Fruit fly (Drosophila melanogaster) whole organism, embryonic: ENCODE measurements around the gene Etl1.

Experiments used
- Abd-B ChIP-seq: fragments of 200-800 bp; sonication (Bioruptor generic); optimal IDR thresholded peaks from 2 replicates; lab custom pipeline; 2018; ENCODE audit warnings: missing biosample characterization, mild to moderate bottlenecking, missing genetic modification characterization, moderate library complexity
- Blimp-1 ChIP-seq: fragments of 200-800 bp; sonication (Bioruptor generic); optimal IDR thresholded peaks from 3 replicates; lab custom pipeline; 2018; ENCODE audit warnings: missing biosample characterization, missing genetic modification characterization, mild to moderate bottlenecking, moderate library complexity, missing genetic modification reagents
- CG14667 ChIP-seq: fragments of 200-800 bp; sonication (Bioruptor generic); IDR thresholded peaks from 2 replicates; pipeline ENCODE4 v1.3.6; 2022; ENCODE audit warnings: missing biosample characterization, missing genetic modification characterization
- CG15601 ChIP-seq: fragments of 200-800 bp; sonication (Bioruptor generic); optimal IDR thresholded peaks from 3 replicates; lab custom pipeline; 2019; ENCODE audit warnings: missing biosample characterization, mild to moderate bottlenecking, missing genetic modification characterization, moderate library complexity
- CG15696 ChIP-seq: fragments of 200-800 bp; sonication (Bioruptor generic); optimal IDR thresholded peaks from 2 replicates; lab custom pipeline; 2019; ENCODE audit warnings: missing biosample characterization, mild to moderate bottlenecking, missing genetic modification characterization, moderate library complexity
- CG1647 ChIP-seq: fragments of 200-800 bp; sonication (Bioruptor generic); optimal IDR thresholded peaks from 3 replicates; lab custom pipeline; 2016; ENCODE audit warnings: missing biosample characterization, missing genetic modification characterization
- CG17612 ChIP-seq: fragments of 200-800 bp; sonication (Bioruptor generic); IDR thresholded peaks from 2 replicates; pipeline ENCODE4 v1.3.6; 2022; ENCODE audit warnings: missing biosample characterization, missing genetic modification characterization
- CG18764 ChIP-seq: fragments of 200-800 bp; sonication (Bioruptor generic); optimal IDR thresholded peaks from 3 replicates; lab custom pipeline; 2016; ENCODE audit warnings: missing biosample characterization, missing genetic modification characterization
- CG2678 ChIP-seq: fragments of 200-800 bp; sonication (Bioruptor generic); optimal IDR thresholded peaks from 3 replicates; lab custom pipeline; 2019; ENCODE audit warnings: missing biosample characterization, mild to moderate bottlenecking, missing genetic modification characterization, moderate library complexity
- CG2712 ChIP-seq: fragments of 200-800 bp; optimal IDR thresholded peaks from 3 replicates; lab custom pipeline; 2019; ENCODE audit warnings: missing biosample characterization, mild to moderate bottlenecking, missing genetic modification characterization, moderate library complexity
- CG2889 ChIP-seq: fragments of 200-800 bp; sonication (Bioruptor generic); IDR thresholded peaks from 3 replicates; pipeline ENCODE4 v1.3.6; 2022; ENCODE audit warnings: missing biosample characterization, missing genetic modification characterization
- CG33213 ChIP-seq: fragments of 200-800 bp; sonication (Bioruptor generic); optimal IDR thresholded peaks from 3 replicates; lab custom pipeline; 2016; ENCODE audit warnings: missing biosample characterization, missing genetic modification characterization
- CG3726 ChIP-seq: fragments of 200-800 bp; sonication (Bioruptor generic); IDR thresholded peaks from 3 replicates; pipeline ENCODE4, ENCODE4 v1.3.6; 2022; ENCODE audit warnings: missing biosample characterization, missing genetic modification characterization
- CG4282 ChIP-seq: fragments of 200-800 bp; sonication (Bioruptor generic); optimal IDR thresholded peaks from 2 replicates; lab custom pipeline; 2016; ENCODE audit warnings: missing biosample characterization, missing genetic modification characterization
- CG8478 ChIP-seq: fragments of >200 bp; optimal IDR thresholded peaks from 2 replicates; lab custom pipeline; 2018
- CG8944 ChIP-seq: fragments of 200-800 bp; sonication (Bioruptor generic); optimal IDR thresholded peaks from 3 replicates; lab custom pipeline; 2016; ENCODE audit warnings: missing biosample characterization, missing genetic modification characterization
- CG9932 ChIP-seq: fragments of 200-800 bp; sonication (Bioruptor generic); IDR thresholded peaks from 2 replicates; pipeline ENCODE4 v1.3.6; 2022; ENCODE audit warnings: missing biosample characterization, missing genetic modification characterization
- CkIIα-i1 ChIP-seq: fragments of 200-800 bp; sonication (Bioruptor generic); IDR thresholded peaks from 2 replicates; pipeline ENCODE4 v1.3.6; 2022; ENCODE audit warnings: missing biosample characterization, missing genetic modification characterization
- Hmx ChIP-seq: fragments of 200-800 bp; sonication (Bioruptor generic); optimal IDR thresholded peaks from 2 replicates; lab custom pipeline; 2016; ENCODE audit warnings: missing biosample characterization, missing genetic modification characterization
- Mrtf ChIP-seq: fragments of 200-800 bp; sonication (Bioruptor generic); IDR thresholded peaks from 3 replicates; pipeline ENCODE4 v1.3.6; 2022; ENCODE audit warnings: missing biosample characterization, missing genetic modification characterization
- Myb ChIP-seq: fragments of 200-800 bp; sonication (Bioruptor generic); optimal IDR thresholded peaks from 2 replicates; lab custom pipeline; 2016; ENCODE audit warnings: missing biosample characterization, missing genetic modification characterization
- Nf-YB ChIP-seq: fragments of 200-800 bp; sonication (Bioruptor generic); optimal IDR thresholded peaks from 3 replicates; lab custom pipeline; 2019; ENCODE audit warnings: missing biosample characterization, mild to moderate bottlenecking, missing genetic modification characterization, moderate library complexity
- Poxn ChIP-seq: fragments of 200-800 bp; sonication (Bioruptor generic); IDR thresholded peaks from 2 replicates; pipeline ENCODE4 v1.3.6; 2022; ENCODE audit warnings: missing biosample characterization, missing genetic modification characterization
- Rfx ChIP-seq: fragments of 200-800 bp; sonication (Bioruptor generic); IDR thresholded peaks from 2 replicates; pipeline ENCODE4 v1.3.6; 2022; ENCODE audit warnings: missing biosample characterization, missing genetic modification characterization
- Scr ChIP-seq: fragments of 200-800 bp; sonication (Bioruptor generic); IDR thresholded peaks from 2 replicates; pipeline ENCODE4 v1.3.6; 2022; ENCODE audit warnings: missing biosample characterization, missing genetic modification characterization; ENCODE audit not compliant: partially characterized antibody
- Side ChIP-seq: fragments of 200-800 bp; sonication (Bioruptor generic); optimal IDR thresholded peaks from 2 replicates; lab custom pipeline; 2016; ENCODE audit warnings: missing biosample characterization, missing genetic modification characterization
- Sin3A ChIP-seq: fragments of >200 bp; optimal IDR thresholded peaks from 2 replicates; lab custom pipeline; 2018
- Stat92E ChIP-seq, 3 experiments: fragments of >200 bp in 2 of 3; fragments of 200-800 bp in 1 of 3; sonication (Bioruptor generic) in 1 of 3; optimal IDR thresholded peaks; 2 replicates each; lab custom pipeline; 2017 to 2019; ENCODE audit warnings: missing biosample characterization in 3 of 3, missing genetic modification characterization in 3 of 3, mild to moderate bottlenecking in 1 of 3, moderate library complexity in 1 of 3
- TFAM ChIP-seq: fragments of 200-800 bp; sonication (Bioruptor generic); optimal IDR thresholded peaks from 2 replicates; lab custom pipeline; 2017; ENCODE audit warnings: missing biosample characterization, missing genetic modification characterization, inconsistent platforms
- amos ChIP-seq: fragments of 200-800 bp; sonication (Bioruptor generic); IDR thresholded peaks from 2 replicates; pipeline ENCODE4 v1.3.6; 2022; ENCODE audit warnings: missing biosample characterization, missing genetic modification characterization; ENCODE audit not compliant: partially characterized antibody
- chinmo ChIP-seq: fragments of 200-800 bp; sonication (Bioruptor generic); IDR thresholded peaks from 4 replicates; pipeline ENCODE4 v1.3.6; 2022; ENCODE audit warnings: missing biosample characterization, missing genetic modification characterization; ENCODE audit not compliant: partially characterized antibody
- cwo ChIP-seq: fragments of 200-800 bp; sonication (Bioruptor generic); optimal IDR thresholded peaks from 3 replicates; lab custom pipeline; 2017; ENCODE audit warnings: missing biosample characterization, missing genetic modification characterization, mild to moderate bottlenecking, moderate library complexity, missing genetic modification reagents
- en ChIP-seq: fragments of 200-800 bp; sonication (Bioruptor generic); optimal IDR thresholded peaks from 2 replicates; lab custom pipeline; 2016; ENCODE audit warnings: missing biosample characterization, missing genetic modification characterization
- gce ChIP-seq: fragments of 200-800 bp; sonication (Bioruptor generic); IDR thresholded peaks from 3 replicates; pipeline ENCODE4 v1.3.6; 2022; ENCODE audit warnings: missing biosample characterization, missing genetic modification characterization
- gcm ChIP-seq: fragments of 200-800 bp; sonication (Bioruptor generic); optimal IDR thresholded peaks from 2 replicates; lab custom pipeline; 2019; ENCODE audit warnings: missing biosample characterization, mild to moderate bottlenecking, missing genetic modification characterization, moderate library complexity
- org-1 ChIP-seq: fragments of 200-800 bp; sonication (Bioruptor generic); optimal IDR thresholded peaks from 2 replicates; lab custom pipeline; 2017; ENCODE audit warnings: missing biosample characterization, missing genetic modification characterization
- pb ChIP-seq: fragments of 200-800 bp; sonication (Bioruptor generic); optimal IDR thresholded peaks from 3 replicates; lab custom pipeline; 2016; ENCODE audit warnings: missing biosample characterization, missing genetic modification characterization
- pho ChIP-seq: fragments of 200-800 bp; sonication (Bioruptor generic); optimal IDR thresholded peaks from 2 replicates; lab custom pipeline; 2016; ENCODE audit warnings: missing biosample characterization, missing genetic modification characterization
- pita ChIP-seq: fragments of 200-800 bp; sonication (Bioruptor generic); optimal IDR thresholded peaks from 2 replicates; lab custom pipeline; 2017; ENCODE audit warnings: missing biosample characterization, mild to moderate bottlenecking, missing genetic modification characterization
- prd ChIP-seq, 3 experiments: fragments of >200 bp in 2 of 3; fragments of 200-800 bp in 1 of 3; sonication (Bioruptor generic) in 1 of 3; optimal IDR thresholded peaks in 2 of 3; IDR thresholded peaks in 1 of 3; 2 replicates in 2 of 3; 3 replicates in 1 of 3; pipeline versions ENCODE4 v1.3.6 to Lab custom; 2017 to 2022; ENCODE audit warnings: missing biosample characterization in 1 of 3, missing genetic modification characterization in 1 of 3
- ranshi ChIP-seq: fragments of 200-800 bp; sonication (Bioruptor generic); IDR thresholded peaks from 2 replicates; pipeline ENCODE4 v1.3.6; 2022; ENCODE audit warnings: missing biosample characterization, missing genetic modification characterization
- ro ChIP-seq: fragments of 200-800 bp; sonication (Bioruptor generic); IDR thresholded peaks from 2 replicates; pipeline ENCODE4 v1.3.6; 2022; ENCODE audit warnings: missing biosample characterization, missing genetic modification characterization
- sens-2 ChIP-seq: fragments of 200-800 bp; sonication (Bioruptor generic); IDR thresholded peaks from 2 replicates; pipeline ENCODE4 v1.3.6; 2022; ENCODE audit warnings: missing biosample characterization, missing genetic modification characterization
- sisA ChIP-seq: fragments of 200-800 bp; sonication (Bioruptor generic); IDR thresholded peaks from 2 replicates; pipeline ENCODE4 v1.3.6; 2022; ENCODE audit warnings: missing biosample characterization, missing genetic modification characterization
- sug ChIP-seq: fragments of 200-800 bp; optimal IDR thresholded peaks from 2 replicates; lab custom pipeline; 2019; ENCODE audit warnings: missing biosample characterization, mild to moderate bottlenecking, missing genetic modification characterization, moderate library complexity
- toy ChIP-seq: fragments of 200-800 bp; sonication (Bioruptor generic); IDR thresholded peaks from 2 replicates; pipeline ENCODE4 v1.3.6; 2022; ENCODE audit warnings: missing biosample characterization, missing genetic modification characterization
- trh ChIP-seq: fragments of 200-800 bp; sonication (Bioruptor generic); optimal IDR thresholded peaks from 2 replicates; lab custom pipeline; 2016; ENCODE audit warnings: missing biosample characterization, missing genetic modification characterization
- wor ChIP-seq: fragments of 200-800 bp; sonication (Bioruptor generic); IDR thresholded peaks from 2 replicates; pipeline ENCODE4 v1.3.6; 2022; ENCODE audit warnings: missing biosample characterization, missing genetic modification characterization

Gene Etl1

DNA sequence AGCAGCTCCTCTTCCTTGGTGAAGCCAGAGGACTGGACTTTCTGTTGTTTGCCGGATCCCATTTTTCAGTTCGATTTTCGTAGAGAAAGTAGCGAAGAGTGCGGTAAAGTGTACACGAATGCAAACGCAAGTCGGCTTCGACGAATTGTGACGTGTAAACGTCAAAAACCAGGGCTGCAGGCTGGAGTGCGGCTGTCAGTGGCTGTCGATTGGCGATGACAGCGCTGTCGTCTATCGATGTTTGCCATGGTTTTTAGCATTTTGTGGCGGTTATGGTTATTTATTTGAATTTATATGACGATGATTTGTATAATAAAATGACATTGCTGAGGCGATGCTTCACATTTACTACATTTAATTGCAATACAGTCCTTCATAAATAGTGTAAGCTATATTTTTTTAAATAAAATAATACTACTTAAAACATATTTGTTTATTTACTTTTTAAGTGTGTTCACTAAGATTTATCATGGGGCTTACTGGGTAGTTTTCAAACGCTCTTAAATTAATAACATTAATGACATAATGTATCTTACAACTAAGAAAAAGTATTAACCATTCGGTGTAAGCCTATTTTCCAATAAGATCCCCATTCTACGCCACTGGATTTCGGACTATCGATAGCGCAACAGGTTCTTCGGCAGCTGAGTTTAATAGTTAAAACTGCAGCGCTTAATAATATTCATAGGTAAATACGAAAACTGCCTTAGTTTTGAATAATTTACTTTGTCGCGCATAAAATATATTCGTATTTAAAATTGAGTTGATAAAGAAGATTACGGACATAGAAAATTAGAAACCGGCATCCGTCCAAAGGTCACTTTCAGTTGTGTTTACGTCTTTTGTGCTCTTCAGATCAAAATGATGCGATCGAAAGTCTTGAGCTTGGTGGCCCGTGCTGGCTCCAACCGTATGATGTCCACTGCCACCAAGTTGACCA, 5.9 kb upstream of the Etl1 start, which contains the start of the genes CG5885 and CG4598 (continued):
- TF ChIP-seq CG2889 = 0 out of 3 replicates have a peak, but pooled peaks have one; percentile 28
- TF ChIP-seq sug (tag; lab: Kevin White, UChicago) = peak; percentile 70
- peak; percentile 61 for TF ChIP-seq CG2712 (tag; lab: Kevin White, UChicago)
- peak; percentile 42 for TF ChIP-seq Nf-YB (GFP tag; lab: Kevin White, UChicago)
- no peak for TF ChIP-seq CG33213 (GFP tag; lab: Kevin White, UChicago)
- peak; percentile 61 for TF ChIP-seq trh
- TF ChIP-seq CG8944 (GFP tag; lab: Kevin White, UChicago) = peak; percentile 9
- peak; percentile 73 for TF ChIP-seq sisA (GFP tag; lab: Robert Waterston, UW)
- TF ChIP-seq Scr = peak; percentile 75
- TF ChIP-seq pho (GFP tag; lab: Kevin White, UChicago) = peak; percentile 19
- no peak for TF ChIP-seq en (GFP tag; lab: Kevin White, UChicago)
- TF ChIP-seq Hmx (GFP tag; lab: Kevin White, UChicago) = peak; percentile 7
- peak; percentile 71 for TF ChIP-seq CG18764 (GFP tag; lab: Kevin White, UChicago)
- TF ChIP-seq Abd-B (GFP tag; lab: Kevin White, UChicago) = peak; percentile 44
- no peak for TF ChIP-seq Poxn (GFP tag; lab: Robert Waterston, UW)
- TF ChIP-seq Blimp-1 (GFP tag; lab: Kevin White, UChicago) = peak; percentile 46
- TF ChIP-seq chinmo (GFP tag; lab: Robert Waterston, UW) = peak; percentile 83; the same call in 2 of the 4 replicates
- peak; percentile 46 for TF ChIP-seq Sin3A (lab: Kevin White, UChicago)
- TF ChIP-seq CG15601 (tag; lab: Kevin White, UChicago) = peak; percentile 62
- TF ChIP-seq CG8478 (lab: Kevin White, UChicago) = no peak
- TF ChIP-seq Mrtf = peak; percentile 65; the same call in 2 of the 3 replicates
- TF ChIP-seq Stat92E (GFP tag; optimal IDR thresholded peaks at IDR 0.05; lab: Kevin White, UChicago) = peak in 1 of 3 experiments; percentile 52
- TF ChIP-seq pb (GFP tag; lab: Kevin White, UChicago) = no peak
- TF ChIP-seq sens-2 = peak; percentile 72; the same call in 1 of the 2 replicates
- no peak for TF ChIP-seq CG17612 (GFP tag; lab: Robert Waterston, UW)
- peak; percentile 80 for TF ChIP-seq Rfx (GFP tag; lab: Robert Waterston, UW)
- peak; percentile 82 for TF ChIP-seq CG9932 (GFP tag; lab: Robert Waterston, UW)
- peak; percentile 84 for TF ChIP-seq Myb (GFP tag; lab: Kevin White, UChicago)
- TF ChIP-seq toy (GFP tag; lab: Robert Waterston, UW) = no peak
- no peak for TF ChIP-seq org-1 (GFP tag; lab: Kevin White, UChicago)
- no peak for TF ChIP-seq gce
- peak; percentile 76 for TF ChIP-seq CG2678 (tag; lab: Kevin White, UChicago)
- peak; percentile 78 for TF ChIP-seq ranshi (GFP tag; lab: Robert Waterston, UW)
- TF ChIP-seq CG4282 (GFP tag; lab: Kevin White, UChicago) = no peak
- peak; percentile 56 for TF ChIP-seq CG15696 (tag; lab: Kevin White, UChicago)
- TF ChIP-seq TFAM (GFP tag; lab: Kevin White, UChicago) = no peak
- no peak for TF ChIP-seq CG1647 (GFP tag; lab: Kevin White, UChicago)
- TF ChIP-seq cwo (GFP tag; lab: Kevin White, UChicago) = peak; percentile 15
- peak; percentile 38 for TF ChIP-seq gcm
- TF ChIP-seq wor = 0 out of 2 replicates have a peak, but pooled peaks have one; percentile 19
- no peak for TF ChIP-seq ro (GFP tag; lab: Robert Waterston, UW)
- TF ChIP-seq amos (GFP tag; lab: Robert Waterston, UW) = peak; percentile 85
- TF ChIP-seq CG3726 (GFP tag; lab: Robert Waterston, UW) = 0 out of 3 replicates have a peak, but pooled peaks have one; percentile 45
- peak; percentile 27; the same call in 1 of the 2 replicates for TF ChIP-seq CG14667 (GFP tag; lab: Robert Waterston, UW)
- TF ChIP-seq CkIIα-i1 = no peak
- TF ChIP-seq pita (GFP tag; lab: Kevin White, UChicago) = no peak
- no peak for TF ChIP-seq prd (optimal IDR thresholded peaks at IDR 0.05; lab: Kevin White, UChicago)
- peak; percentile 54; the same call in 2 of the 3 replicates for TF ChIP-seq prd (GFP tag; IDR thresholded peaks at IDR 0.05; lab: Robert Waterston, UW)
- no peak for TF ChIP-seq Side (GFP tag; lab: Kevin White, UChicago)
